Worm (Caenorhabditis elegans) whole organism, L1 larva: ENCODE data around the gene ndx-2.

ENCODE experiments used
- ama-1 ChIP-seq: fragments of 150-350 bp; optimal IDR thresholded peaks from 2 replicates; lab custom pipeline; 2014
- dsc-1 ChIP-seq: sonication (generic microtip); optimal IDR thresholded peaks from 2 replicates; lab custom pipeline; 2016; ENCODE audit warnings: mild to moderate bottlenecking, missing genetic modification characterization, missing compliant biosample characterization
- fkh-4 ChIP-seq: sonication (generic microtip); optimal IDR thresholded peaks from 2 replicates; lab custom pipeline; 2016; ENCODE audit warnings: missing compliant biosample characterization, missing genetic modification characterization, borderline replicate concordance
- jun-1 ChIP-seq: fragments of 150-350 bp; optimal IDR thresholded peaks from 2 replicates; lab custom pipeline; 2014; ENCODE audit warnings: missing biosample characterization, missing genetic modification reagents, missing genetic modification characterization
- lin-13 ChIP-seq: fragments of 150-350 bp; optimal IDR thresholded peaks from 2 replicates; lab custom pipeline; 2014; ENCODE audit warnings: missing biosample characterization, missing genetic modification reagents, missing genetic modification characterization
- mep-1 ChIP-seq: fragments of 150-350 bp; optimal IDR thresholded peaks from 2 replicates; lab custom pipeline; 2014; ENCODE audit warnings: missing biosample characterization, missing genetic modification characterization
- snpc-4 ChIP-seq: fragments of 150-350 bp; optimal IDR thresholded peaks from 2 replicates; lab custom pipeline; 2014; ENCODE audit warnings: missing biosample characterization, missing genetic modification characterization
- sup-37 ChIP-seq: fragments of 200-800 bp; sonication (Bioruptor generic); optimal IDR thresholded peaks from 2 replicates; lab custom pipeline; 2018; ENCODE audit warnings: mild to moderate bottlenecking, missing genetic modification characterization, missing compliant biosample characterization
- tlp-1 ChIP-seq: fragments of 150-350 bp; optimal IDR thresholded peaks from 2 replicates; lab custom pipeline; 2014; ENCODE audit warnings: missing biosample characterization, missing genetic modification characterization
- unc-86 ChIP-seq: sonication (generic microtip); optimal IDR thresholded peaks from 2 replicates; lab custom pipeline; 2016; ENCODE audit warnings: missing genetic modification characterization, missing compliant biosample characterization
- ztf-11 ChIP-seq, 2 experiments: sonication (generic microtip); optimal IDR thresholded peaks; 2 replicates each; lab custom pipeline; 2016 to 2017; ENCODE audit warnings: missing genetic modification characterization in 2 of 2, missing biosample characterization in 1 of 2, missing compliant biosample characterization in 1 of 2

ce11 chrV:2656159-2656558, 8.6 kb downstream of the ndx-2 start:
- TF ChIP-seq tlp-1 (tag; lab: Kevin White, UChicago) (no peak), sup-37 (GFP tag; lab: Kevin White, UChicago) (no peak), unc-86 (no peak), mep-1 (tag; lab: Kevin White, UChicago) (no peak), jun-1 (tag; lab: Kevin White, UChicago) (no peak), ama-1 (lab: Kevin White, UChicago) (no peak), fkh-4 (tag; lab: Kevin White, UChicago) (no peak), lin-13 (GFP tag; lab: Kevin White, UChicago) (no peak), dsc-1 (no peak), ztf-11 (tag; optimal IDR thresholded peaks at IDR 0.05; lab: Kevin White, UChicago) (no peak), snpc-4 (tag; lab: Kevin White, UChicago) (no peak)
